Worm (Caenorhabditis elegans) whole organism, L1 larva: ENCODE data around the gene viro-2.

ENCODE experiments used
- C04F5.9 ChIP-seq: sonication (generic microtip); optimal IDR thresholded peaks from 2 replicates; lab custom pipeline; 2016; ENCODE audit warnings: missing genetic modification characterization, missing compliant biosample characterization
- Y116A8C.19 ChIP-seq: sonication (generic microtip); optimal IDR thresholded peaks from 2 replicates; lab custom pipeline; 2016; ENCODE audit warnings: missing compliant biosample characterization, missing genetic modification characterization, borderline replicate concordance
- aly-2 ChIP-seq: fragments of 150-350 bp; optimal IDR thresholded peaks from 2 replicates; lab custom pipeline; 2014; ENCODE audit warnings: missing biosample characterization, missing genetic modification characterization
- blmp-1 ChIP-seq: fragments of 150-350 bp; optimal IDR thresholded peaks from 2 replicates; lab custom pipeline; 2014; ENCODE audit warnings: missing biosample characterization, missing genetic modification characterization
- ceh-8 ChIP-seq: fragments of 200-800 bp; sonication (Bioruptor generic); optimal IDR thresholded peaks from 2 replicates; lab custom pipeline; 2018; ENCODE audit warnings: mild to moderate bottlenecking, missing genetic modification characterization, moderate library complexity, missing compliant biosample characterization
- ceh-82 ChIP-seq, 3 experiments: fragments of 150-350 bp in 1 of 3; sonication (generic microtip) in 2 of 3; optimal IDR thresholded peaks; 2 replicates each; lab custom pipeline; 2014 to 2017; ENCODE audit warnings: missing biosample characterization in 3 of 3, missing genetic modification characterization in 3 of 3
- ceh-88 ChIP-seq: fragments of 200-800 bp; sonication (Bioruptor generic); IDR thresholded peaks from 2 replicates; pipeline ENCODE4 v1.3.6; 2022; ENCODE audit warnings: missing genetic modification characterization, missing compliant biosample characterization
- dpl-1 ChIP-seq, 3 experiments: fragments of 150-350 bp in 2 of 3; sonication (generic microtip) in 1 of 3; optimal IDR thresholded peaks; 2 replicates each; lab custom pipeline; 2014 to 2017; ENCODE audit warnings: missing biosample characterization in 3 of 3, missing genetic modification characterization in 3 of 3, missing genetic modification reagents in 3 of 3
- dsc-1 ChIP-seq: sonication (generic microtip); optimal IDR thresholded peaks from 2 replicates; lab custom pipeline; 2016; ENCODE audit warnings: mild to moderate bottlenecking, missing genetic modification characterization, missing compliant biosample characterization
- efl-1 ChIP-seq, 4 experiments: fragments of 150-350 bp; optimal IDR thresholded peaks in 3 of 4; peaks in 1 of 4; 1 replicate in 1 of 4; 2 replicates in 3 of 4; lab custom pipeline; 2014; ENCODE audit warnings: missing biosample characterization in 2 of 4, missing genetic modification characterization in 2 of 4, missing genetic modification reagents in 2 of 4
- efl-3 ChIP-seq: fragments of 200-800 bp; sonication (Bioruptor generic); optimal IDR thresholded peaks from 2 replicates; lab custom pipeline; 2018; ENCODE audit warnings: mild to moderate bottlenecking, missing genetic modification characterization, missing compliant biosample characterization
- egl-27 ChIP-seq, 2 experiments: fragments of 150-350 bp in 1 of 2; sonication (generic microtip); optimal IDR thresholded peaks; 3 replicates each; lab custom pipeline; 2017 to 2018; ENCODE audit warnings: missing biosample characterization in 2 of 2, missing genetic modification characterization in 2 of 2, missing genetic modification reagents in 2 of 2
- elt-2 ChIP-seq: sonication (generic microtip); optimal IDR thresholded peaks from 2 replicates; lab custom pipeline; 2016; ENCODE audit warnings: missing genetic modification characterization, mild to moderate bottlenecking, inconsistent platforms, missing compliant biosample characterization, missing genetic modification reagents
- fkh-8 ChIP-seq: sonication (generic microtip); optimal IDR thresholded peaks from 2 replicates; lab custom pipeline; 2016; ENCODE audit warnings: mild to moderate bottlenecking, missing genetic modification characterization, missing compliant biosample characterization
- fos-1 ChIP-seq: fragments of 150-350 bp; optimal IDR thresholded peaks from 2 replicates; lab custom pipeline; 2014; ENCODE audit warnings: missing biosample characterization, missing genetic modification characterization
- hlh-17 ChIP-seq: fragments of 200-800 bp; sonication (Bioruptor generic); optimal IDR thresholded peaks from 2 replicates; lab custom pipeline; 2018; ENCODE audit warnings: missing genetic modification characterization, mild to moderate bottlenecking, missing compliant biosample characterization, moderate library complexity, borderline replicate concordance
- isw-1 ChIP-seq: fragments of 200-800 bp; sonication (Bioruptor generic); IDR thresholded peaks from 2 replicates; pipeline ENCODE4 v1.3.6; 2022; ENCODE audit warnings: missing genetic modification characterization, missing compliant biosample characterization
- jun-1 ChIP-seq: fragments of 150-350 bp; optimal IDR thresholded peaks from 2 replicates; lab custom pipeline; 2014; ENCODE audit warnings: missing biosample characterization, missing genetic modification reagents, missing genetic modification characterization
- lin-14 ChIP-seq: fragments of 200-800 bp; sonication (Bioruptor generic); optimal IDR thresholded peaks from 2 replicates; lab custom pipeline; 2018; ENCODE audit warnings: mild to moderate bottlenecking, missing genetic modification characterization, moderate library complexity, missing compliant biosample characterization
- lin-15B ChIP-seq: fragments of 150-350 bp; sonication (generic microtip); optimal IDR thresholded peaks from 3 replicates; lab custom pipeline; 2014; ENCODE audit warnings: missing biosample characterization, missing genetic modification characterization
- lin-35 ChIP-seq, 2 experiments: fragments of 150-350 bp; optimal IDR thresholded peaks; 2 replicates each; lab custom pipeline; 2014; ENCODE audit warnings: missing biosample characterization in 2 of 2, missing genetic modification characterization in 2 of 2, missing genetic modification reagents in 2 of 2
- lin-39 ChIP-seq: fragments of 150-350 bp; optimal IDR thresholded peaks from 2 replicates; lab custom pipeline; 2014; ENCODE audit warnings: missing biosample characterization, missing genetic modification reagents, missing genetic modification characterization
- lsy-2 ChIP-seq, 2 experiments: fragments of 150-350 bp; optimal IDR thresholded peaks; 2 replicates each; lab custom pipeline; 2014; ENCODE audit warnings: missing biosample characterization in 2 of 2, missing genetic modification characterization in 2 of 2
- mdl-1 ChIP-seq, 2 experiments: fragments of 150-350 bp; optimal IDR thresholded peaks; 2 replicates each; lab custom pipeline; 2014 to 2017; ENCODE audit warnings: missing biosample characterization in 2 of 2, missing genetic modification characterization in 2 of 2, inconsistent platforms in 1 of 2
- mef-2 ChIP-seq: fragments of 150-350 bp; optimal IDR thresholded peaks from 2 replicates; lab custom pipeline; 2014; ENCODE audit warnings: missing biosample characterization, missing genetic modification characterization
- mep-1 ChIP-seq: fragments of 150-350 bp; optimal IDR thresholded peaks from 2 replicates; lab custom pipeline; 2014; ENCODE audit warnings: missing biosample characterization, missing genetic modification characterization
- nhr-19 ChIP-seq: fragments of 200-800 bp; sonication (Bioruptor generic); conservative IDR thresholded peaks from 2 replicates; pipeline ENCODE4 v1.3.6; 2022; ENCODE audit warnings: missing genetic modification characterization, missing compliant biosample characterization
- nhr-20 ChIP-seq: sonication (generic microtip); optimal IDR thresholded peaks from 2 replicates; lab custom pipeline; 2016; ENCODE audit warnings: mild to moderate bottlenecking, missing genetic modification characterization, missing compliant biosample characterization
- nhr-237 ChIP-seq: fragments of 150-350 bp; optimal IDR thresholded peaks from 2 replicates; lab custom pipeline; 2014; ENCODE audit warnings: missing biosample characterization, missing genetic modification characterization
- nhr-28 ChIP-seq: fragments of 150-350 bp; optimal IDR thresholded peaks from 2 replicates; lab custom pipeline; 2014; ENCODE audit warnings: missing biosample characterization, missing genetic modification characterization
- nhr-71 ChIP-seq: sonication (generic microtip); optimal IDR thresholded peaks from 2 replicates; lab custom pipeline; 2016; ENCODE audit warnings: mild to moderate bottlenecking, missing genetic modification characterization, moderate library complexity, missing compliant biosample characterization
- nhr-76 ChIP-seq: sonication (generic microtip); optimal IDR thresholded peaks from 2 replicates; lab custom pipeline; 2017; ENCODE audit warnings: missing biosample characterization, missing genetic modification characterization
- nhr-90 ChIP-seq: sonication (generic microtip); optimal IDR thresholded peaks from 2 replicates; lab custom pipeline; 2016; ENCODE audit warnings: mild to moderate bottlenecking, missing genetic modification characterization, missing compliant biosample characterization; ENCODE audit not compliant: poor library complexity
- pax-3 ChIP-seq: fragments of 200-800 bp; sonication (Bioruptor generic); optimal IDR thresholded peaks from 2 replicates; lab custom pipeline; 2018; ENCODE audit warnings: mild to moderate bottlenecking, missing genetic modification characterization, moderate library complexity, missing compliant biosample characterization
- rnt-1 ChIP-seq: sonication (generic microtip); optimal IDR thresholded peaks from 2 replicates; lab custom pipeline; 2016; ENCODE audit warnings: mild to moderate bottlenecking, missing genetic modification characterization, moderate library complexity, missing compliant biosample characterization
- skn-1 ChIP-seq: fragments of 150-350 bp; optimal IDR thresholded peaks from 2 replicates; lab custom pipeline; 2014; ENCODE audit warnings: missing biosample characterization, missing genetic modification characterization
- snu-23 ChIP-seq: sonication (generic microtip); optimal IDR thresholded peaks from 2 replicates; lab custom pipeline; 2016; ENCODE audit warnings: missing genetic modification characterization, missing compliant biosample characterization
- swsn-7 ChIP-seq: sonication (generic microtip); optimal IDR thresholded peaks from 2 replicates; lab custom pipeline; 2016; ENCODE audit warnings: missing genetic modification characterization, missing compliant biosample characterization
- tlp-1 ChIP-seq: fragments of 150-350 bp; optimal IDR thresholded peaks from 2 replicates; lab custom pipeline; 2014; ENCODE audit warnings: missing biosample characterization, missing genetic modification characterization
- unc-86 ChIP-seq: sonication (generic microtip); optimal IDR thresholded peaks from 2 replicates; lab custom pipeline; 2016; ENCODE audit warnings: missing genetic modification characterization, missing compliant biosample characterization
- xbp-1 ChIP-seq: sonication (generic microtip); optimal IDR thresholded peaks from 2 replicates; lab custom pipeline; 2016; ENCODE audit warnings: missing genetic modification characterization, missing compliant biosample characterization
- zip-4 ChIP-seq: fragments of 200-800 bp; sonication (Bioruptor generic); optimal IDR thresholded peaks from 2 replicates; lab custom pipeline; 2018; ENCODE audit warnings: mild to moderate bottlenecking, missing genetic modification characterization, moderate library complexity, missing compliant biosample characterization
- ztf-11 ChIP-seq, 2 experiments: sonication (generic microtip); optimal IDR thresholded peaks; 2 replicates each; lab custom pipeline; 2016 to 2017; ENCODE audit warnings: missing genetic modification characterization in 2 of 2, missing biosample characterization in 1 of 2, missing compliant biosample characterization in 1 of 2
- ztf-4 ChIP-seq: fragments of 150-350 bp; optimal IDR thresholded peaks from 2 replicates; lab custom pipeline; 2014; ENCODE audit warnings: missing biosample characterization, missing genetic modification characterization

The viro-2 gene

ce11 chrIII:7165276-7165675 is 36.6 kb downstream of the viro-2 start:
- TF ChIP-seq elt-2 (tag; lab: Kevin White, UChicago) (no peak), efl-1 (optimal IDR thresholded peaks at IDR 0.05; lab: Kevin White, UChicago) (no peak), efl-1 (GFP tag; optimal IDR thresholded peaks at IDR 0.05 in 1 of 2; lab: Kevin White, UChicago) (no peak), ztf-4 (tag; lab: Kevin White, UChicago) (no peak)

- TF ChIP-seq nhr-237 (tag; lab: Kevin White, UChicago) (no peak), hlh-17 (GFP tag; lab: Kevin White, UChicago) (no peak), isw-1 (peak; percentile 17; the same call in 1 of the 2 replicates), lin-35 (GFP tag; optimal IDR thresholded peaks at IDR 0.05; lab: Kevin White, UChicago) (peak; percentile 60 to 77), unc-86 (no peak), lin-39 (tag; lab: Kevin White, UChicago) (no peak), blmp-1 (peak; percentile 53), swsn-7 (peak; percentile 3), dpl-1 (GFP tag; optimal IDR thresholded peaks at IDR 0.05; lab: Kevin White, UChicago) (peak; percentile 39 to 66 (median 52)), efl-1 (optimal IDR thresholded peaks at IDR 0.05; lab: Kevin White, UChicago) (peak; percentile 37 to 54), efl-1 (GFP tag; optimal IDR thresholded peaks at IDR 0.05 in 1 of 2; lab: Kevin White, UChicago) (peak; percentile 62 to 92), elt-2 (tag; lab: Kevin White, UChicago) (peak; percentile 83), ceh-82 (tag; optimal IDR thresholded peaks at IDR 0.05; lab: Kevin White, UChicago) (peak in 1 of 3 experiments; percentile 57), nhr-19 (no peak), mef-2 (tag; lab: Kevin White, UChicago) (no peak), lsy-2 (tag; optimal IDR thresholded peaks at IDR 0.05; lab: Kevin White, UChicago) (peak in 1 of 2 experiments; percentile 47), ztf-11 (tag; optimal IDR thresholded peaks at IDR 0.05; lab: Kevin White, UChicago) (no peak), aly-2 (tag; lab: Kevin White, UChicago) (no peak), fkh-8 (tag; lab: Kevin White, UChicago) (peak; percentile 3), skn-1 (tag; lab: Kevin White, UChicago) (peak; percentile 82), nhr-71 (tag; lab: Kevin White, UChicago) (peak; percentile 43), C04F5.9 (tag; lab: Kevin White, UChicago) (no peak), xbp-1 (tag; lab: Kevin White, UChicago) (peak; percentile 77), nhr-20 (tag; lab: Kevin White, UChicago) (peak; percentile 16), jun-1 (tag; lab: Kevin White, UChicago) (peak; percentile 10), zip-4 (GFP tag; lab: Kevin White, UChicago) (peak; percentile 5), nhr-90 (tag; lab: Kevin White, UChicago) (peak; percentile 17), ceh-8 (GFP tag; lab: Kevin White, UChicago) (no peak), efl-3 (no peak), mdl-1 (tag; optimal IDR thresholded peaks at IDR 0.05; lab: Kevin White, UChicago) (peak in 1 of 2 experiments; percentile 11), mep-1 (peak; percentile 45), lin-15B (tag; lab: Kevin White, UChicago) (peak; percentile 26), lin-14 (GFP tag; lab: Kevin White, UChicago) (peak; percentile 68), egl-27 (tag; optimal IDR thresholded peaks at IDR 0.05; lab: Kevin White, UChicago) (peak in 1 of 2 experiments; percentile 23), nhr-28 (tag; lab: Kevin White, UChicago) (no peak)
Measured at ce11 chrIII:7165816-7166229, 37.1 kb downstream of the viro-2 start.

ce11 chrIII:7166664-7167567 is 38.2 kb downstream of the viro-2 start:
- no peak for TF ChIP-seq C04F5.9 (tag; lab: Kevin White, UChicago)
- TF ChIP-seq ceh-88 (GFP tag; lab: Robert Waterston, UW), result no peak
- no peak for TF ChIP-seq lin-39 (tag; lab: Kevin White, UChicago)
- peak; percentile 51 for TF ChIP-seq snu-23 (GFP tag; lab: Kevin White, UChicago)
- TF ChIP-seq mef-2 (tag; lab: Kevin White, UChicago), result no peak
- TF ChIP-seq nhr-20 (tag; lab: Kevin White, UChicago), result no peak
- TF ChIP-seq nhr-71 (tag; lab: Kevin White, UChicago), result peak; percentile 65
- TF ChIP-seq fkh-8 (tag; lab: Kevin White, UChicago), result peak; percentile 80
- TF ChIP-seq ztf-11 (tag; optimal IDR thresholded peaks at IDR 0.05; lab: Kevin White, UChicago), result no peak
- no peak for TF ChIP-seq dsc-1 (tag; lab: Kevin White, UChicago)
- TF ChIP-seq nhr-90 (tag; lab: Kevin White, UChicago), result no peak
- no peak for TF ChIP-seq nhr-76
- no peak for TF ChIP-seq tlp-1 (tag; lab: Kevin White, UChicago)
- TF ChIP-seq Y116A8C.19, result no peak
- no peak for TF ChIP-seq isw-1
- peak; percentile 30 for TF ChIP-seq rnt-1
- no peak for TF ChIP-seq ceh-8 (GFP tag; lab: Kevin White, UChicago)
- no peak for TF ChIP-seq fos-1 (tag; lab: Kevin White, UChicago)
- TF ChIP-seq skn-1 (tag; lab: Kevin White, UChicago), result peak; percentile 51
- no peak for TF ChIP-seq pax-3 (tag; lab: Kevin White, UChicago)
- peak; percentile 12 to 63 for TF ChIP-seq lsy-2 (tag; optimal IDR thresholded peaks at IDR 0.05; lab: Kevin White, UChicago)
